Fruit fly (Drosophila melanogaster) whole organism, pupa: ENCODE data around the gene CG11584.

Experiments
- CG10348 ChIP-seq: fragments of 200-800 bp; sonication (Bioruptor generic); IDR thresholded peaks from 2 replicates; pipeline ENCODE4 v1.3.6; 2022; ENCODE audit warnings: missing biosample characterization, missing genetic modification characterization
- CG12605 ChIP-seq: fragments of 200-800 bp; sonication (Bioruptor generic); IDR thresholded peaks from 2 replicates; pipeline ENCODE4 v1.3.6; 2022; ENCODE audit warnings: missing biosample characterization, missing genetic modification characterization
- CG13204 ChIP-seq: fragments of 200-800 bp; sonication (Bioruptor generic); optimal IDR thresholded peaks from 2 replicates; lab custom pipeline; 2018; ENCODE audit warnings: missing biosample characterization, mild to moderate bottlenecking, missing genetic modification characterization, moderate library complexity
- CG14655 ChIP-seq: fragments of 200-800 bp; sonication (Bioruptor generic); optimal IDR thresholded peaks from 3 replicates; lab custom pipeline; 2017; ENCODE audit warnings: mild to moderate bottlenecking, missing biosample characterization, missing genetic modification reagents, missing genetic modification characterization
- CG15710 ChIP-seq: fragments of 200-800 bp; sonication (Bioruptor generic); optimal IDR thresholded peaks from 2 replicates; lab custom pipeline; 2018; ENCODE audit warnings: missing biosample characterization, mild to moderate bottlenecking, missing genetic modification characterization, moderate library complexity
- CG17806 ChIP-seq: fragments of 200-800 bp; sonication (Bioruptor generic); optimal IDR thresholded peaks from 2 replicates; lab custom pipeline; 2018; ENCODE audit warnings: missing biosample characterization, mild to moderate bottlenecking, missing genetic modification characterization, moderate library complexity
- CG32121 ChIP-seq: fragments of 200-800 bp; sonication (Bioruptor generic); IDR thresholded peaks from 2 replicates; pipeline ENCODE4 v1.3.6; 2022; ENCODE audit warnings: missing biosample characterization, missing genetic modification characterization
- CG4496 ChIP-seq: fragments of 200-800 bp; sonication (Bioruptor generic); IDR thresholded peaks from 3 replicates; pipeline ENCODE4 v1.3.6; 2022; ENCODE audit warnings: missing biosample characterization, missing genetic modification characterization
- CG8159 ChIP-seq: fragments of 200-800 bp; sonication (Bioruptor generic); optimal IDR thresholded peaks from 3 replicates; lab custom pipeline; 2018; ENCODE audit warnings: missing biosample characterization, mild to moderate bottlenecking, missing genetic modification characterization, moderate library complexity
- CG8301 ChIP-seq: fragments of 200-800 bp; sonication (Bioruptor generic); optimal IDR thresholded peaks from 2 replicates; lab custom pipeline; 2018; ENCODE audit warnings: missing biosample characterization, mild to moderate bottlenecking, missing genetic modification characterization
- CG9948 ChIP-seq: fragments of 200-800 bp; sonication (Bioruptor generic); optimal IDR thresholded peaks from 2 replicates; lab custom pipeline; 2018; ENCODE audit warnings: missing biosample characterization, mild to moderate bottlenecking, missing genetic modification characterization, moderate library complexity
- D1 ChIP-seq: fragments of 200-800 bp; sonication (Bioruptor generic); optimal IDR thresholded peaks from 2 replicates; lab custom pipeline; 2018; ENCODE audit warnings: missing biosample characterization, mild to moderate bottlenecking, missing genetic modification characterization, moderate library complexity
- EcR ChIP-seq: fragments of 200-800 bp; sonication (Bioruptor generic); optimal IDR thresholded peaks from 3 replicates; lab custom pipeline; 2019; ENCODE audit warnings: missing biosample characterization, missing genetic modification characterization, mild to moderate bottlenecking, moderate library complexity, missing genetic modification reagents
- Ets98B ChIP-seq: fragments of 200-800 bp; sonication (Bioruptor generic); IDR thresholded peaks from 2 replicates; pipeline ENCODE4 v1.3.6; 2022; ENCODE audit warnings: missing biosample characterization, missing genetic modification characterization
- Pif1A ChIP-seq: fragments of 200-800 bp; sonication (Bioruptor generic); optimal IDR thresholded peaks from 3 replicates; lab custom pipeline; 2016; ENCODE audit warnings: missing biosample characterization, missing genetic modification characterization
- Pif1B ChIP-seq: fragments of 200-800 bp; sonication (Bioruptor generic); optimal IDR thresholded peaks from 3 replicates; lab custom pipeline; 2016; ENCODE audit warnings: missing biosample characterization, missing genetic modification characterization
- Snoo ChIP-seq: fragments of 200-800 bp; sonication (Bioruptor generic); optimal IDR thresholded peaks from 3 replicates; lab custom pipeline; 2017; ENCODE audit warnings: missing biosample characterization, mild to moderate bottlenecking, missing genetic modification characterization, inconsistent platforms
- fd96Ca ChIP-seq: fragments of 200-800 bp; sonication (Bioruptor generic); IDR thresholded peaks from 3 replicates; pipeline ENCODE4 v1.3.6; 2022; ENCODE audit warnings: missing biosample characterization, missing genetic modification characterization
- gl ChIP-seq: fragments of 200-800 bp; sonication (Bioruptor generic); optimal IDR thresholded peaks from 2 replicates; lab custom pipeline; 2018; ENCODE audit warnings: missing biosample characterization, mild to moderate bottlenecking, missing genetic modification characterization
- rn ChIP-seq: fragments of 200-800 bp; sonication (Bioruptor generic); IDR thresholded peaks from 2 replicates; pipeline ENCODE4 v1.3.6; 2022; ENCODE audit warnings: missing biosample characterization, missing genetic modification characterization

Gene CG11584

dm6 chrX:14174456-14174855, 6.4 kb upstream of the CG11584 start, which contains the start of gene CG1368:
TSS of gene CG1368 (plus strand) at chrX:14174756.
- TF ChIP-seq CG13204 (GFP tag; lab: Kevin White, UChicago) (peak; percentile 26), Snoo (no peak), fd96Ca (GFP tag; lab: Robert Waterston, UW) (no peak), EcR (GFP tag; lab: Kevin White, UChicago) (no peak)

dm6 chrX:14175663-14176062, 5.2 kb upstream of the CG11584 start:
- TF ChIP-seq Pif1A (GFP tag; lab: Kevin White, UChicago) (no peak), EcR (GFP tag; lab: Kevin White, UChicago) (no peak), CG12605 (no peak), gl (tag; lab: Kevin White, UChicago) (no peak), CG8301 (tag; lab: Kevin White, UChicago) (no peak), fd96Ca (GFP tag; lab: Robert Waterston, UW) (no peak), Ets98B (GFP tag; lab: Robert Waterston, UW) (no peak), Snoo (no peak), CG4496 (GFP tag; lab: Robert Waterston, UW) (no peak), CG14655 (GFP tag; lab: Kevin White, UChicago) (no peak), D1 (tag; lab: Kevin White, UChicago) (no peak), rn (no peak), CG10348 (GFP tag; lab: Robert Waterston, UW) (no peak), CG13204 (GFP tag; lab: Kevin White, UChicago) (no peak), CG15710 (tag; lab: Kevin White, UChicago) (no peak), CG9948 (no peak), Pif1B (GFP tag; lab: Kevin White, UChicago) (no peak), CG8159 (tag; lab: Kevin White, UChicago) (no peak), CG17806 (tag; lab: Kevin White, UChicago) (no peak), CG32121 (GFP tag; lab: Robert Waterston, UW) (no peak)

dm6 chrX:14176623-14177022, 4.2 kb upstream of the CG11584 start, which contains the start of gene CG11581:
TSS of gene CG11581 (plus strand) at chrX:14176923.
- TF ChIP-seq CG15710 (tag; lab: Kevin White, UChicago) (no peak), CG8301 (tag; lab: Kevin White, UChicago) (no peak), CG8159 (tag; lab: Kevin White, UChicago) (no peak), CG14655 (GFP tag; lab: Kevin White, UChicago) (no peak), CG12605 (no peak), CG4496 (GFP tag; lab: Robert Waterston, UW) (no peak)

- TF ChIP-seq Ets98B (GFP tag; lab: Robert Waterston, UW): no peak
- no peak for TF ChIP-seq Pif1B (GFP tag; lab: Kevin White, UChicago)
- TF ChIP-seq rn: no peak
- TF ChIP-seq EcR (GFP tag; lab: Kevin White, UChicago): no peak
- TF ChIP-seq CG13204 (GFP tag; lab: Kevin White, UChicago): no peak
- TF ChIP-seq CG12605: no peak
- TF ChIP-seq CG8159 (tag; lab: Kevin White, UChicago): no peak
- TF ChIP-seq CG4496 (GFP tag; lab: Robert Waterston, UW): no peak
- TF ChIP-seq CG8301 (tag; lab: Kevin White, UChicago): no peak
- no peak for TF ChIP-seq D1 (tag; lab: Kevin White, UChicago)
- TF ChIP-seq Pif1A (GFP tag; lab: Kevin White, UChicago): no peak
- TF ChIP-seq CG14655 (GFP tag; lab: Kevin White, UChicago): no peak
Measured at dm6 chrX:14184062-14184611, 3.3 kb downstream of the CG11584 start, which contains the start of gene CG32603. TSS of gene CG32603 (plus strand) at chrX:14184561.

- no peak for TF ChIP-seq CG10348 (GFP tag; lab: Robert Waterston, UW)
- TF ChIP-seq CG8301 (tag; lab: Kevin White, UChicago): no peak
- no peak for TF ChIP-seq CG4496 (GFP tag; lab: Robert Waterston, UW)
- TF ChIP-seq EcR (GFP tag; lab: Kevin White, UChicago): no peak
- no peak for TF ChIP-seq CG9948
- no peak for TF ChIP-seq CG32121 (GFP tag; lab: Robert Waterston, UW)
- no peak for TF ChIP-seq CG8159 (tag; lab: Kevin White, UChicago)
- no peak for TF ChIP-seq Snoo
- TF ChIP-seq gl (tag; lab: Kevin White, UChicago): no peak
- TF ChIP-seq Ets98B (GFP tag; lab: Robert Waterston, UW): no peak
- no peak for TF ChIP-seq CG13204 (GFP tag; lab: Kevin White, UChicago)
- no peak for TF ChIP-seq CG14655 (GFP tag; lab: Kevin White, UChicago)
- no peak for TF ChIP-seq D1 (tag; lab: Kevin White, UChicago)
- TF ChIP-seq CG15710 (tag; lab: Kevin White, UChicago): no peak
- no peak for TF ChIP-seq CG12605
Measured at dm6 chrX:14186953-14187352, 6.1 kb downstream of the CG11584 start, which contains the start of gene CG12481. TSS of gene CG12481 (plus strand) at chrX:14187253.

dm6 chrX:14189216-14189615, 8.4 kb downstream of the CG11584 start, which contains the start of gene CG11585:
TSS of gene CG11585 (plus strand) at chrX:14189516.
- no peak for TF ChIP-seq CG9948
- no peak for TF ChIP-seq CG8159 (tag; lab: Kevin White, UChicago)
- no peak for TF ChIP-seq CG32121 (GFP tag; lab: Robert Waterston, UW)
- TF ChIP-seq fd96Ca (GFP tag; lab: Robert Waterston, UW): no peak
- no peak for TF ChIP-seq CG15710 (tag; lab: Kevin White, UChicago)
- no peak for TF ChIP-seq EcR (GFP tag; lab: Kevin White, UChicago)
- TF ChIP-seq CG14655 (GFP tag; lab: Kevin White, UChicago): no peak
- TF ChIP-seq Pif1A (GFP tag; lab: Kevin White, UChicago): no peak
- TF ChIP-seq CG8301 (tag; lab: Kevin White, UChicago): no peak
- TF ChIP-seq, all 21 proteins: peak for 0
